Fruit fly (Drosophila melanogaster): ENCODE results near the gene Qsox3.

- TF ChIP-seq ttk (GFP tag; IDR thresholded peaks at IDR 0.05) (no peak), Doc3 (GFP tag; IDR thresholded peaks at IDR 0.05; ENCODE audit: partially characterized antibody) (no peak), Hsf (GFP tag; optimal IDR thresholded peaks at IDR 0.05) (no peak), Sox100B (GFP tag; optimal IDR thresholded peaks at IDR 0.05) (no peak), CG32772 (GFP tag; IDR thresholded peaks at IDR 0.05) (no peak), az2 (GFP tag; optimal IDR thresholded peaks at IDR 0.05) (no peak), CG3995 (GFP tag; optimal IDR thresholded peaks at IDR 0.05) (no peak), row (GFP tag; IDR thresholded peaks at IDR 0.05) (no peak), CG11504 (tag; optimal IDR thresholded peaks at IDR 0.05) (no peak), CG15479 (GFP tag; optimal IDR thresholded peaks at IDR 0.05) (no peak), CG7745 (tag; optimal IDR thresholded peaks at IDR 0.05) (no peak), TFAM (GFP tag; optimal IDR thresholded peaks at IDR 0.05) (no peak)
These were observed 16.6 kb downstream of the Qsox3 start for dm6 chr3R:21928214-21928613.
